Fruit fly (Drosophila melanogaster) Kc167 (cell line): ENCODE measurements around the gene Nsf2.

Experiments used
- Myc ChIP-seq: fragments of >200 bp; optimal IDR thresholded peaks from 2 replicates; lab custom pipeline; 2017; ENCODE audit warnings: missing external identifiers
- Sin3A ChIP-seq: fragments of >200 bp; optimal IDR thresholded peaks from 2 replicates; lab custom pipeline; 2018; ENCODE audit warnings: missing external identifiers
- h ChIP-seq: fragments of >200 bp; optimal IDR thresholded peaks from 3 replicates; lab custom pipeline; 2018; ENCODE audit warnings: missing external identifiers
- insv ChIP-seq: fragments of >200 bp; optimal IDR thresholded peaks from 3 replicates; lab custom pipeline; 2018; ENCODE audit warnings: missing external identifiers
- psq ChIP-seq: fragments of >200 bp; optimal IDR thresholded peaks from 2 replicates; lab custom pipeline; 2017; ENCODE audit warnings: missing external identifiers
- ttk ChIP-seq: sonication (Bioruptor generic); optimal IDR thresholded peaks from 2 replicates; lab custom pipeline; 2017; ENCODE audit warnings: missing external identifiers

DNA sequence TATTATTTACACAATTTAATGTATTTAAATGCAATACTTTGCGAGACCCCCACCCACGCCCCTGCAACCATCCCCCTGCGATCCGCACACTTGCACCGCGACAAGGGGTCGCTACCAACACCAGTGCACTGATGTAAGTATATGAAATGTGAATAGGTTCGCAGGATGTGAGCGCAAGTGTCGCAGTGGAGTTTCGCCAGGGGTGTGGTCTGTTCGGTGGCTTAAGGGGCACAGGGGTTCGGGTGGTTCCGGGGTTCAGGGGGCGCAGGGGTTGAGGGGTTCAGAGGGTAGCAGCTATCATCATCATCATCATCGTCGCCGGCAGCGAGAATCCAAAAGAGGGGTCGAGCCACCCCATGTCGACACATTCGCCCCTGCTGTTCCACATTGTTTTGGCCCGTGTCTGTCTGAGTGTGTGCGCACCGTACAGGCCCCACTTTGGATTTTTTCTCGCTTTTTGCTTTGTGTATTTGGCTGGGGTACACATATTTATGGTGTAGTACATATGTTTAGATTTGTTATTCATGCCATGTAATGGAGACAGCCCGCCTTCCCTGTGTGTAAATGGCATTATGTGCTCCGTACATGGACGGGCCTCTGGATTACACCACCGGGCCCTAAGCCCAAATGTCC lies 32.7 kb downstream of the Nsf2 start:
- TF ChIP-seq ttk (lab: Kevin White, UChicago), result no peak
- no peak for TF ChIP-seq psq (lab: Kevin White, UChicago)
- TF ChIP-seq Sin3A (lab: Kevin White, UChicago), result no peak
- no peak for TF ChIP-seq Myc
- TF ChIP-seq h (lab: Kevin White, UChicago), result no peak
- TF ChIP-seq insv (lab: Kevin White, UChicago), result no peak
